Fruit fly (Drosophila melanogaster) whole organism, prepupa: Measurements from ENCODE around the gene CG10357.

Experiments used
- Blimp-1 ChIP-seq: fragments of 200-800 bp; sonication (Bioruptor generic); optimal IDR thresholded peaks from 3 replicates; lab custom pipeline; 2017; ENCODE audit warnings: missing biosample characterization, missing genetic modification characterization, mild to moderate bottlenecking, moderate library complexity, missing genetic modification reagents
- CG10669 ChIP-seq: fragments of 200-800 bp; sonication (Bioruptor generic); optimal IDR thresholded peaks from 3 replicates; lab custom pipeline; 2018; ENCODE audit warnings: missing biosample characterization, mild to moderate bottlenecking, missing genetic modification characterization, moderate library complexity
- CG34406 ChIP-seq: fragments of 200-800 bp; sonication (Bioruptor generic); optimal IDR thresholded peaks from 3 replicates; lab custom pipeline; 2016; ENCODE audit warnings: missing biosample characterization, missing genetic modification characterization
- CG6276 ChIP-seq: fragments of 200-800 bp; sonication (Bioruptor generic); optimal IDR thresholded peaks from 2 replicates; lab custom pipeline; 2017; ENCODE audit warnings: missing biosample characterization, mild to moderate bottlenecking, missing genetic modification characterization
- CG9139 ChIP-seq: fragments of 200-800 bp; sonication (Bioruptor generic); optimal IDR thresholded peaks from 3 replicates; lab custom pipeline; 2017; ENCODE audit warnings: missing biosample characterization, mild to moderate bottlenecking, missing genetic modification characterization
- Eip75B ChIP-seq: fragments of 200-800 bp; sonication (Bioruptor generic); optimal IDR thresholded peaks from 3 replicates; lab custom pipeline; 2016; ENCODE audit warnings: missing biosample characterization, missing genetic modification characterization
- Ets21C ChIP-seq: fragments of 200-800 bp; sonication (Bioruptor generic); optimal IDR thresholded peaks from 3 replicates; lab custom pipeline; 2016; ENCODE audit warnings: missing biosample characterization, missing genetic modification characterization
- Ets96B ChIP-seq: fragments of 200-800 bp; optimal IDR thresholded peaks from 2 replicates; lab custom pipeline; 2019; ENCODE audit warnings: missing biosample characterization, mild to moderate bottlenecking, missing genetic modification characterization, moderate library complexity
- Hr38 ChIP-seq: sonication (Bioruptor generic); optimal IDR thresholded peaks from 2 replicates; lab custom pipeline; 2016; ENCODE audit warnings: missing biosample characterization, missing genetic modification characterization
- Met ChIP-seq: fragments of 200-800 bp; sonication (Bioruptor generic); optimal IDR thresholded peaks from 3 replicates; lab custom pipeline; 2016; ENCODE audit warnings: missing biosample characterization, missing genetic modification characterization
- achi ChIP-seq: fragments of 200-800 bp; sonication (Bioruptor generic); optimal IDR thresholded peaks from 3 replicates; lab custom pipeline; 2016; ENCODE audit warnings: missing biosample characterization, missing genetic modification characterization
- fd85E ChIP-seq: fragments of 200-800 bp; sonication (Bioruptor generic); optimal IDR thresholded peaks from 3 replicates; lab custom pipeline; 2016; ENCODE audit warnings: missing biosample characterization, missing genetic modification characterization

- TF ChIP-seq Met (GFP tag; lab: Kevin White, UChicago) (no peak), CG9139 (no peak), achi (GFP tag; lab: Kevin White, UChicago) (no peak), CG10669 (no peak), Eip75B (GFP tag; lab: Kevin White, UChicago) (no peak), Ets21C (no peak), Hr38 (no peak), fd85E (GFP tag; lab: Kevin White, UChicago) (no peak), Blimp-1 (GFP tag; lab: Kevin White, UChicago) (no peak), CG6276 (GFP tag; lab: Kevin White, UChicago) (no peak), Ets96B (tag; lab: Kevin White, UChicago) (no peak), CG34406 (GFP tag; lab: Kevin White, UChicago) (no peak)
Measured at dm6 chr3L:3645628-3646360, 30.6 kb downstream of the CG10357 start.
